Fruit fly (Drosophila melanogaster) whole organism: ENCODE measurements around the gene Adhr.

ENCODE experiments used
- Dll ChIP-seq: fragments of >200 bp; optimal IDR thresholded peaks from 2 replicates; lab custom pipeline; 2017
- EcR ChIP-seq, 2 experiments: fragments of >200 bp; optimal IDR thresholded peaks; 2 replicates each; lab custom pipeline; 2017; ENCODE audit warnings: missing biosample characterization in 2 of 2, missing genetic modification characterization in 2 of 2, missing genetic modification reagents in 2 of 2

DNA sequence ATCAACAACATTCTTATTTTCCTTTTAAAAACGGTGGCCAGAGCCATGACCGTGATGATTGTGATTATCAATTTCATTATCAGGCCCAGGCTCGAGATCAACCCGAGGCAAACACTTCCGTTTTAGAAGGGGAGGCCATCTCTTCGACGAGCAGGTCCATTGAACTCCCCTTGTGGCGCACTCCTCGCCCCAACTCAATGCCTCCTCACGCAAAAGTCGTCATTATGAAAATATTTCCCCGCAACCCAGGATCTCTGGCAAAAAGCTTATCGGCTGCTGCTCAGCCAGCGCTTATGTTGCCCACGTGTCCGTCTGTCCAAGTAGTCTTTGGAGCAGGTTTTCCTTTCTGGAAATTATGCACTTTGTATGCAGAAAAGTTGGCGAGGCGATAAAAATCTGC, 17.4 kb downstream of the Adhr start:
- TF ChIP-seq Dll (no peak), EcR (GFP tag; optimal IDR thresholded peaks at IDR 0.05; lab: Kevin White, UChicago) (peak in 1 of 2 experiments; percentile 53)
